Worm (Caenorhabditis elegans) whole organism, late embryonic: ENCODE data around the gene T24A6.17.
"Not testable (repeated sequence)": the region's sequence is repeated elsewhere in the genome, so short reads cannot be mapped to it uniquely, and the experiment has no call there.

Experiments used
- C08G9.2 ChIP-seq: sonication (generic microtip); optimal IDR thresholded peaks from 2 replicates; lab custom pipeline; 2016; ENCODE audit warnings: mild to moderate bottlenecking, missing genetic modification characterization, moderate library complexity, missing compliant biosample characterization
- F13H6.1 ChIP-seq: sonication (generic microtip); optimal IDR thresholded peaks from 2 replicates; lab custom pipeline; 2016; ENCODE audit warnings: missing genetic modification characterization, missing compliant biosample characterization
- ahr-1 ChIP-seq: sonication (generic microtip); optimal IDR thresholded peaks from 2 replicates; lab custom pipeline; 2016; ENCODE audit warnings: missing genetic modification characterization, missing compliant biosample characterization
- ama-1 ChIP-seq: fragments of 150-350 bp; optimal IDR thresholded peaks from 2 replicates; lab custom pipeline; 2014
- ceh-14 ChIP-seq: sonication (generic microtip); optimal IDR thresholded peaks from 2 replicates; lab custom pipeline; 2016; ENCODE audit warnings: missing genotype, missing genetic modification characterization, missing compliant biosample characterization
- ceh-19 ChIP-seq: fragments of 200-800 bp; sonication (Bioruptor generic); optimal IDR thresholded peaks from 2 replicates; lab custom pipeline; 2018; ENCODE audit warnings: mild to moderate bottlenecking, missing genetic modification characterization, missing compliant biosample characterization
- ceh-2 ChIP-seq: sonication (generic microtip); optimal IDR thresholded peaks from 2 replicates; lab custom pipeline; 2016; ENCODE audit warnings: missing genotype, missing genetic modification characterization, missing compliant biosample characterization
- ceh-24 ChIP-seq: sonication (generic microtip); optimal IDR thresholded peaks from 2 replicates; lab custom pipeline; 2016; ENCODE audit warnings: mild to moderate bottlenecking, missing genetic modification characterization, missing compliant biosample characterization
- ceh-30 ChIP-seq: fragments of 150-350 bp; optimal IDR thresholded peaks from 2 replicates; lab custom pipeline; 2014; ENCODE audit warnings: missing biosample characterization, missing genetic modification characterization
- ceh-48 ChIP-seq: sonication (generic microtip); optimal IDR thresholded peaks from 2 replicates; lab custom pipeline; 2016; ENCODE audit warnings: missing genetic modification characterization, inconsistent platforms, missing compliant biosample characterization
- che-1 ChIP-seq: sonication (generic microtip); optimal IDR thresholded peaks from 2 replicates; lab custom pipeline; 2016; ENCODE audit warnings: mild to moderate bottlenecking, missing genetic modification characterization, missing compliant biosample characterization
- dmd-4 ChIP-seq: sonication (generic microtip); optimal IDR thresholded peaks from 2 replicates; lab custom pipeline; 2016; ENCODE audit warnings: borderline replicate concordance, missing genetic modification characterization, missing compliant biosample characterization
- elt-2 ChIP-seq: sonication (generic microtip); optimal IDR thresholded peaks from 2 replicates; lab custom pipeline; 2016; ENCODE audit warnings: missing genetic modification reagents, missing genetic modification characterization, missing compliant biosample characterization
- ets-4 ChIP-seq: sonication (generic microtip); optimal IDR thresholded peaks from 2 replicates; lab custom pipeline; 2016; ENCODE audit warnings: missing genetic modification characterization, missing compliant biosample characterization
- fax-1 ChIP-seq: sonication (generic microtip); optimal IDR thresholded peaks from 2 replicates; lab custom pipeline; 2016; ENCODE audit warnings: missing genotype, missing genetic modification characterization, missing compliant biosample characterization
- gmeb-2 ChIP-seq: sonication (generic microtip); optimal IDR thresholded peaks from 2 replicates; lab custom pipeline; 2016; ENCODE audit warnings: missing genetic modification characterization, inconsistent platforms, missing compliant biosample characterization
- hlh-13 ChIP-seq: fragments of 200-800 bp; sonication (Bioruptor generic); optimal IDR thresholded peaks from 2 replicates; lab custom pipeline; 2018; ENCODE audit warnings: mild to moderate bottlenecking, missing genetic modification characterization, missing compliant biosample characterization
- hlh-15 ChIP-seq: sonication (generic microtip); optimal IDR thresholded peaks from 2 replicates; lab custom pipeline; 2016; ENCODE audit warnings: missing genetic modification characterization, missing compliant biosample characterization
- hlh-30 ChIP-seq: sonication (generic microtip); optimal IDR thresholded peaks from 2 replicates; lab custom pipeline; 2017; ENCODE audit warnings: antibody characterized with exemption, missing genetic modification characterization, missing compliant biosample characterization; ENCODE audit not compliant: insufficient read depth
- hlh-6 ChIP-seq: sonication (generic microtip); optimal IDR thresholded peaks from 2 replicates; lab custom pipeline; 2016; ENCODE audit warnings: missing genotype, missing genetic modification characterization, missing compliant biosample characterization
- hlh-8 ChIP-seq: sonication (generic microtip); optimal IDR thresholded peaks from 2 replicates; lab custom pipeline; 2016; ENCODE audit warnings: missing genotype, missing genetic modification characterization, missing compliant biosample characterization
- lim-6 ChIP-seq: sonication (generic microtip); optimal IDR thresholded peaks from 2 replicates; lab custom pipeline; 2016; ENCODE audit warnings: missing genetic modification characterization, missing compliant biosample characterization
- mec-3 ChIP-seq: sonication (generic microtip); optimal IDR thresholded peaks from 2 replicates; lab custom pipeline; 2016; ENCODE audit warnings: borderline replicate concordance, missing genetic modification characterization, missing compliant biosample characterization
- nhr-11 ChIP-seq: fragments of 150-350 bp; optimal IDR thresholded peaks from 2 replicates; lab custom pipeline; 2014; ENCODE audit warnings: missing biosample characterization, missing genetic modification characterization
- pat-9 ChIP-seq: fragments of 200-800 bp; sonication (Bioruptor generic); optimal IDR thresholded peaks from 2 replicates; lab custom pipeline; 2018; ENCODE audit warnings: mild to moderate bottlenecking, missing genetic modification characterization, moderate library complexity, missing compliant biosample characterization
- pha-2 ChIP-seq: sonication (generic microtip); optimal IDR thresholded peaks from 2 replicates; lab custom pipeline; 2017; ENCODE audit warnings: mild to moderate bottlenecking, missing genetic modification characterization, missing compliant biosample characterization
- pqm-1 ChIP-seq: sonication (generic microtip); optimal IDR thresholded peaks from 2 replicates; lab custom pipeline; 2016; ENCODE audit warnings: missing genetic modification characterization, missing compliant biosample characterization
- pros-1 ChIP-seq: fragments of 150-350 bp; optimal IDR thresholded peaks from 2 replicates; lab custom pipeline; 2014; ENCODE audit warnings: missing biosample characterization, missing genetic modification reagents, missing genetic modification characterization
- ref-2 ChIP-seq: sonication (generic microtip); optimal IDR thresholded peaks from 2 replicates; lab custom pipeline; 2016; ENCODE audit warnings: missing genetic modification characterization, missing compliant biosample characterization
- sox-4 ChIP-seq: sonication (generic microtip); optimal IDR thresholded peaks from 2 replicates; lab custom pipeline; 2017; ENCODE audit warnings: mild to moderate bottlenecking, missing genetic modification characterization, inconsistent platforms, missing compliant biosample characterization
- syd-9 ChIP-seq: sonication (generic microtip); optimal IDR thresholded peaks from 2 replicates; lab custom pipeline; 2016; ENCODE audit warnings: mild to moderate bottlenecking, missing genetic modification characterization, moderate library complexity, missing compliant biosample characterization
- tbx-2 ChIP-seq: sonication (generic microtip); optimal IDR thresholded peaks from 2 replicates; lab custom pipeline; 2016; ENCODE audit warnings: missing genetic modification characterization, missing compliant biosample characterization
- ttx-3 ChIP-seq: sonication (generic microtip); optimal IDR thresholded peaks from 2 replicates; lab custom pipeline; 2016; ENCODE audit warnings: missing genetic modification reagents, missing genetic modification characterization, missing compliant biosample characterization
- unc-42 ChIP-seq: sonication (generic microtip); optimal IDR thresholded peaks from 2 replicates; lab custom pipeline; 2016; ENCODE audit warnings: missing genotype, missing genetic modification characterization, missing compliant biosample characterization
- unc-55 ChIP-seq: sonication (generic microtip); optimal IDR thresholded peaks from 2 replicates; lab custom pipeline; 2017; ENCODE audit warnings: missing biosample characterization, missing genetic modification reagents, missing genetic modification characterization
- unc-86 ChIP-seq: sonication (generic microtip); optimal IDR thresholded peaks from 2 replicates; lab custom pipeline; 2016; ENCODE audit warnings: missing genetic modification characterization, missing compliant biosample characterization
- zip-5 ChIP-seq: sonication (generic microtip); optimal IDR thresholded peaks from 2 replicates; lab custom pipeline; 2016; ENCODE audit warnings: missing genetic modification characterization, missing compliant biosample characterization

T24A6.17 gene

ce11 chrV:3570695-3571094 is 6.5 kb upstream of the T24A6.17 start, which contains the start of gene F40C5.2:
TSS of gene F40C5.2 (plus strand) at chrV:3570995.
- not testable (repeated sequence) for TF ChIP-seq F13H6.1 (tag; lab: Kevin White, UChicago); ceh-14; unc-86

- TF ChIP-seq mec-3 (tag; lab: Kevin White, UChicago); hlh-13; nhr-11 (tag; lab: Kevin White, UChicago): not testable (repeated sequence)
These were observed 1.4 kb downstream of the T24A6.17 start, which contains the start of gene T24A6.16 for ce11 chrV:3562824-3563223. TSS of gene T24A6.16 (minus strand) at chrV:3562924.

- TF ChIP-seq ref-2, hlh-15, ceh-48 (tag; lab: Kevin White, UChicago): not testable (repeated sequence)
These were observed 5.5 kb downstream of the T24A6.17 start, which contains the start of gene T24A6.1 for ce11 chrV:3558744-3559143. TSS of gene T24A6.1 (plus strand) at chrV:3559044.

ce11 chrV:3557422-3557821 is 6.8 kb downstream of the T24A6.17 start, which contains the start of gene grl-31:
TSS of gene grl-31 (minus strand) at chrV:3557778.
- TF ChIP-seq hlh-6 (tag; lab: Kevin White, UChicago) (no peak), sox-4 (tag; lab: Kevin White, UChicago) (no peak), pha-2 (tag; lab: Kevin White, UChicago) (no peak), zip-5 (tag; lab: Kevin White, UChicago) (no peak), hlh-15 (tag; lab: Kevin White, UChicago) (no peak), mec-3 (tag; lab: Kevin White, UChicago) (no peak), pqm-1 (tag; lab: Kevin White, UChicago) (no peak)

- TF ChIP-seq ref-2 (tag; lab: Kevin White, UChicago) (no peak), ets-4 (no peak), gmeb-2 (tag; lab: Kevin White, UChicago) (no peak), ceh-30 (tag; lab: Kevin White, UChicago) (no peak), unc-55 (GFP tag; lab: Kevin White, UChicago) (no peak), hlh-30 (no peak), C08G9.2 (tag; lab: Kevin White, UChicago) (no peak), ceh-19 (GFP tag; lab: Kevin White, UChicago) (no peak), ceh-48 (tag; lab: Kevin White, UChicago) (no peak), pros-1 (tag; lab: Kevin White, UChicago) (no peak), pat-9 (tag; lab: Kevin White, UChicago) (no peak), ama-1 (lab: Kevin White, UChicago) (no peak), fax-1 (tag; lab: Kevin White, UChicago) (no peak), elt-2 (tag; lab: Kevin White, UChicago) (no peak), sox-4 (tag; lab: Kevin White, UChicago) (no peak)
These were observed 8.2 kb downstream of the T24A6.17 start, which contains the start of gene grl-30 for ce11 chrV:3555986-3556385. TSS of gene grl-30 (plus strand) at chrV:3556286.

- TF ChIP-seq ceh-24 (no peak), syd-9 (tag; lab: Kevin White, UChicago) (no peak), lim-6 (tag; lab: Kevin White, UChicago) (no peak), ahr-1 (tag; lab: Kevin White, UChicago) (no peak), unc-42 (tag; lab: Kevin White, UChicago) (no peak), hlh-8 (tag; lab: Kevin White, UChicago) (no peak), che-1 (tag; lab: Kevin White, UChicago) (no peak), tbx-2 (tag; lab: Kevin White, UChicago) (no peak), C08G9.2 (tag; lab: Kevin White, UChicago) (no peak), dmd-4 (tag; lab: Kevin White, UChicago) (no peak), ttx-3 (tag; lab: Kevin White, UChicago) (no peak), ceh-2 (tag; lab: Kevin White, UChicago) (no peak)
These were observed 9.4 kb downstream of the T24A6.17 start, which contains the start of gene grl-29 for ce11 chrV:3554869-3555268. TSS of gene grl-29 (minus strand) at chrV:3555236.
